Fruit fly (Drosophila melanogaster): ENCODE results near the gene Tango4.

The Tango4 gene

DNA sequence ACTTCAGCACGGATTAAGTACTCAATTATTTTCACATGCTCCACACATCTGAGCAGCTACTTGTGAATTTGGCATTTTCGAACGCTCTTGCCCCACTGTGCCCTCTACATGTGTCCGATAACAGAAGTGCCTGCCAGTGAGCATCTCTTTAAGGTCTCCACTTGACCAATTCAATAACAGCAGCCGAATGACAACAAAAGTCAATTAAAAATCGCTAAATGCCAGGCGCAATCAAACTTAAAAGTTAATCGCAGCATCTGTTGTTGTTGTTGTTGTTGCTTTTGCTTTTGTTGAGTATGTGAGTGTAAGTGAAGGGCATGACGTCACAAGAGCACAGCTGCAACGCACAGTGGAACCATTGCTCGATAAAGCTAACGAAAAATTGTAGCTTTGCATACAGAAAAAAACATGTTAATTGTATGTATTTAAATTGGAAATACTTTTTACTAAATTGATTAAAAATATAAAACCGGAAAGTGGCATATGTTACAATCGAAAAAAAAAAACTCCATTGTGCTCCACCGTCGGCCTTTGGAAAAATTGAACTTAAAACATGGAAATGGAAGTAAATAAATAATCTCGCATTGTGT, 6.0 kb upstream of the Tango4 start (continued):
- TF ChIP-seq CG7357 (GFP tag; IDR thresholded peaks at IDR 0.05), result 0 out of 3 replicates have a peak, but pooled peaks have one; percentile 22
- TF ChIP-seq Jarid2 (GFP tag; optimal IDR thresholded peaks at IDR 0.05), result no peak
- no peak for TF ChIP-seq jing (GFP tag; optimal IDR thresholded peaks at IDR 0.05)
- no peak for TF ChIP-seq btn (GFP tag; optimal IDR thresholded peaks at IDR 0.05)
- TF ChIP-seq vnd (GFP tag; IDR thresholded peaks at IDR 0.05; ENCODE audit: partially characterized antibody), result no peak
- TF ChIP-seq nau (GFP tag; optimal IDR thresholded peaks at IDR 0.05), result no peak
- no peak for TF ChIP-seq pb (GFP tag; optimal IDR thresholded peaks at IDR 0.05)
- no peak for TF ChIP-seq CG8944 (GFP tag; optimal IDR thresholded peaks at IDR 0.05)
- TF ChIP-seq Myb (GFP tag; optimal IDR thresholded peaks at IDR 0.05), result no peak
- TF ChIP-seq Kr (GFP tag; optimal IDR thresholded peaks at IDR 0.05), result no peak
- no peak for TF ChIP-seq en (GFP tag; optimal IDR thresholded peaks at IDR 0.05)
- no peak for TF ChIP-seq CG7271 (tag; optimal IDR thresholded peaks at IDR 0.05)
- TF ChIP-seq CG4854 (GFP tag; optimal IDR thresholded peaks at IDR 0.05), result no peak
- TF ChIP-seq BEAF-32 (GFP tag; optimal IDR thresholded peaks at IDR 0.05), result no peak
- no peak for TF ChIP-seq CG15073 (GFP tag; optimal IDR thresholded peaks at IDR 0.05)
- TF ChIP-seq sens (GFP tag), result peak; percentile 86
- peak; percentile 13 for TF ChIP-seq Atf-2 (GFP tag; optimal IDR thresholded peaks at IDR 0.05)
- TF ChIP-seq CG6683 (GFP tag; optimal IDR thresholded peaks at IDR 0.05), result no peak
- no peak for TF ChIP-seq Fer1 (GFP tag; optimal IDR thresholded peaks at IDR 0.05)
- no peak for TF ChIP-seq CG3281 (GFP tag; optimal IDR thresholded peaks at IDR 0.05)
- TF ChIP-seq Dip3 (GFP tag; optimal IDR thresholded peaks at IDR 0.05), result no peak
- no peak for TF ChIP-seq ssp (GFP tag; IDR thresholded peaks at IDR 0.05)
- no peak for TF ChIP-seq stc (GFP tag; IDR thresholded peaks at IDR 0.05)
- TF ChIP-seq gro (GFP tag; optimal IDR thresholded peaks at IDR 0.05), result no peak
- no peak for TF ChIP-seq Hr51 (GFP tag; optimal IDR thresholded peaks at IDR 0.05)
- TF ChIP-seq Dfd (GFP tag; optimal IDR thresholded peaks at IDR 0.05), result no peak
- TF ChIP-seq Lim3 (GFP tag; IDR thresholded peaks at IDR 0.05), result no peak
- TF ChIP-seq HmgD (GFP tag; optimal IDR thresholded peaks at IDR 0.05), result no peak
- no peak for TF ChIP-seq odd (GFP tag; optimal IDR thresholded peaks at IDR 0.05)
- no peak for TF ChIP-seq Nf-YB (GFP tag; optimal IDR thresholded peaks at IDR 0.05)
- TF ChIP-seq Bgb (GFP tag; IDR thresholded peaks at IDR 0.05; ENCODE audit: partially characterized antibody), result no peak
- no peak for TF ChIP-seq CG13123 (GFP tag; optimal IDR thresholded peaks at IDR 0.05)
- no peak for TF ChIP-seq TFAM (GFP tag; optimal IDR thresholded peaks at IDR 0.05)
- TF ChIP-seq rib (GFP tag; IDR thresholded peaks at IDR 0.05), result no peak
- TF ChIP-seq dati (GFP tag; IDR thresholded peaks at IDR 0.05), result no peak
- no peak for TF ChIP-seq Fer3 (tag; optimal IDR thresholded peaks at IDR 0.05)
- TF ChIP-seq CG4424 (GFP tag; optimal IDR thresholded peaks at IDR 0.05), result peak; percentile 21
- no peak for TF ChIP-seq CG9876 (GFP tag; optimal IDR thresholded peaks at IDR 0.05)
- peak; percentile 25 for TF ChIP-seq CG5245 (GFP tag; optimal IDR thresholded peaks at IDR 0.05)
- peak; percentile 20; the same call in 1 of the 2 replicates for TF ChIP-seq ara (GFP tag; IDR thresholded peaks at IDR 0.05)
- TF ChIP-seq crp (GFP tag; optimal IDR thresholded peaks at IDR 0.05), result no peak
- TF ChIP-seq CG3065 (GFP tag; optimal IDR thresholded peaks at IDR 0.05), result no peak
- no peak for TF ChIP-seq CG12219 (GFP tag; optimal IDR thresholded peaks at IDR 0.05)
- TF ChIP-seq sisA (GFP tag; IDR thresholded peaks at IDR 0.05), result peak; percentile 34; the same call in 1 of the 2 replicates
- no peak for TF ChIP-seq CG3407 (GFP tag; optimal IDR thresholded peaks at IDR 0.05)
- TF ChIP-seq Dref (GFP tag; IDR thresholded peaks at IDR 0.05), result no peak
- TF ChIP-seq bigmax (GFP tag; optimal IDR thresholded peaks at IDR 0.05), result no peak
- TF ChIP-seq br (optimal IDR thresholded peaks at IDR 0.05), result no peak
- peak; percentile 81 for TF ChIP-seq CG4360 (GFP tag; IDR thresholded peaks at IDR 0.05)
- no peak for TF ChIP-seq CG2889 (GFP tag; IDR thresholded peaks at IDR 0.05)
- TF ChIP-seq CG12104 (GFP tag; optimal IDR thresholded peaks at IDR 0.05), result no peak
- TF ChIP-seq trh (GFP tag; optimal IDR thresholded peaks at IDR 0.05), result no peak

Measured in whole organism, embryonic.